Fruit fly (Drosophila melanogaster) whole organism, embryonic: ENCODE measurements around the gene CG34163.

Source experiments
- BEAF-32 ChIP-seq: fragments of 200-800 bp; sonication (Bioruptor generic); optimal IDR thresholded peaks from 3 replicates; lab custom pipeline; 2017; ENCODE audit warnings: missing biosample characterization, missing genetic modification characterization, mild to moderate bottlenecking, moderate library complexity, missing genetic modification reagents
- CG11695 ChIP-seq: fragments of 200-800 bp; sonication (Bioruptor generic); IDR thresholded peaks from 3 replicates; pipeline ENCODE4 v1.3.6; 2022; ENCODE audit warnings: missing biosample characterization, missing genetic modification characterization
- CG12299 ChIP-seq: fragments of 200-800 bp; sonication (Bioruptor generic); optimal IDR thresholded peaks from 2 replicates; lab custom pipeline; 2018; ENCODE audit warnings: missing biosample characterization, mild to moderate bottlenecking, missing genetic modification characterization
- CG12659 ChIP-seq: fragments of 200-800 bp; sonication (Bioruptor generic); optimal IDR thresholded peaks from 3 replicates; lab custom pipeline; 2017; ENCODE audit warnings: mild to moderate bottlenecking, missing biosample characterization, missing genetic modification reagents, missing genetic modification characterization
- CG1529 ChIP-seq: fragments of 200-800 bp; sonication (Bioruptor generic); optimal IDR thresholded peaks from 3 replicates; lab custom pipeline; 2018; ENCODE audit warnings: missing biosample characterization, missing genetic modification characterization
- CG15514 ChIP-seq: fragments of 200-800 bp; sonication (Bioruptor generic); optimal IDR thresholded peaks from 3 replicates; lab custom pipeline; 2017; ENCODE audit warnings: missing biosample characterization, missing genetic modification characterization, mild to moderate bottlenecking, moderate library complexity, missing genetic modification reagents
- CG17328 ChIP-seq: fragments of 200-800 bp; sonication (Bioruptor generic); IDR thresholded peaks from 2 replicates; pipeline ENCODE4 v1.3.6; 2022; ENCODE audit warnings: missing biosample characterization, missing genetic modification characterization
- CG18011 ChIP-seq: fragments of 200-800 bp; sonication (Bioruptor generic); optimal IDR thresholded peaks from 2 replicates; lab custom pipeline; 2017; ENCODE audit warnings: missing biosample characterization, missing genetic modification characterization, mild to moderate bottlenecking, moderate library complexity, missing genotype
- CG18764 ChIP-seq: fragments of 200-800 bp; sonication (Bioruptor generic); optimal IDR thresholded peaks from 3 replicates; lab custom pipeline; 2016; ENCODE audit warnings: missing biosample characterization, missing genetic modification characterization
- CG2199 ChIP-seq: fragments of 200-800 bp; sonication (Bioruptor generic); IDR thresholded peaks from 3 replicates; pipeline ENCODE4 v1.3.6; 2022; ENCODE audit warnings: missing biosample characterization, missing genetic modification characterization
- CG2678 ChIP-seq: fragments of 200-800 bp; sonication (Bioruptor generic); optimal IDR thresholded peaks from 3 replicates; lab custom pipeline; 2019; ENCODE audit warnings: missing biosample characterization, mild to moderate bottlenecking, missing genetic modification characterization, moderate library complexity
- CG33213 ChIP-seq: fragments of 200-800 bp; sonication (Bioruptor generic); optimal IDR thresholded peaks from 3 replicates; lab custom pipeline; 2016; ENCODE audit warnings: missing biosample characterization, missing genetic modification characterization
- CG34422 ChIP-seq: fragments of 200-800 bp; sonication (Bioruptor generic); IDR thresholded peaks from 3 replicates; pipeline ENCODE4 v1.3.6; 2022; ENCODE audit warnings: missing biosample characterization, missing genetic modification characterization
- CG3995 ChIP-seq: fragments of 200-800 bp; sonication (Bioruptor generic); optimal IDR thresholded peaks from 3 replicates; lab custom pipeline; 2016; ENCODE audit warnings: missing biosample characterization, missing genetic modification characterization
- CG8924 ChIP-seq: fragments of 200-800 bp; optimal IDR thresholded peaks from 3 replicates; lab custom pipeline; 2019; ENCODE audit warnings: missing biosample characterization, mild to moderate bottlenecking, missing genetic modification characterization, moderate library complexity
- CG8944 ChIP-seq: fragments of 200-800 bp; sonication (Bioruptor generic); optimal IDR thresholded peaks from 3 replicates; lab custom pipeline; 2016; ENCODE audit warnings: missing biosample characterization, missing genetic modification characterization
- CG9437 ChIP-seq: fragments of 200-800 bp; sonication (Bioruptor generic); optimal IDR thresholded peaks from 2 replicates; lab custom pipeline; 2018; ENCODE audit warnings: missing biosample characterization, mild to moderate bottlenecking, missing genetic modification characterization
- CG9797 ChIP-seq: fragments of 200-800 bp; sonication (Bioruptor generic); optimal IDR thresholded peaks from 3 replicates; lab custom pipeline; 2018; ENCODE audit warnings: missing biosample characterization, mild to moderate bottlenecking, missing genetic modification characterization
- CG9932 ChIP-seq: fragments of 200-800 bp; sonication (Bioruptor generic); IDR thresholded peaks from 2 replicates; pipeline ENCODE4 v1.3.6; 2022; ENCODE audit warnings: missing biosample characterization, missing genetic modification characterization
- CHES-1-like ChIP-seq: fragments of 200-800 bp; sonication (Bioruptor generic); optimal IDR thresholded peaks from 2 replicates; lab custom pipeline; 2016; ENCODE audit warnings: missing biosample characterization, missing genetic modification characterization
- Camta ChIP-seq: fragments of 200-800 bp; sonication (Bioruptor generic); optimal IDR thresholded peaks from 2 replicates; lab custom pipeline; 2016; ENCODE audit warnings: missing biosample characterization, missing genetic modification characterization
- Dad ChIP-seq: fragments of 200-800 bp; sonication (Bioruptor generic); optimal IDR thresholded peaks from 3 replicates; lab custom pipeline; 2016; ENCODE audit warnings: missing biosample characterization, missing genetic modification characterization
- Elba2 ChIP-seq: fragments of 200-800 bp; sonication (Bioruptor generic); optimal IDR thresholded peaks from 3 replicates; lab custom pipeline; 2016; ENCODE audit warnings: missing biosample characterization, missing genetic modification characterization
- HmgD ChIP-seq: fragments of 200-800 bp; sonication (Bioruptor generic); optimal IDR thresholded peaks from 3 replicates; lab custom pipeline; 2016; ENCODE audit warnings: missing biosample characterization, missing genetic modification characterization
- Hmr ChIP-seq: fragments of 200-800 bp; sonication (Bioruptor generic); optimal IDR thresholded peaks from 3 replicates; lab custom pipeline; 2017; ENCODE audit warnings: mild to moderate bottlenecking, missing biosample characterization, missing genetic modification reagents, missing genetic modification characterization
- MBD-R2 ChIP-seq: fragments of 200-800 bp; sonication (Bioruptor generic); IDR thresholded peaks from 2 replicates; pipeline ENCODE4 v1.3.6; 2022; ENCODE audit warnings: missing biosample characterization, missing genetic modification characterization
- Med ChIP-seq: fragments of 200-800 bp; sonication (Bioruptor generic); peaks from one replicate; lab custom pipeline; 2016; ENCODE audit warnings: missing biosample characterization, missing genetic modification characterization, mild to moderate bottlenecking, inconsistent platforms, moderate library complexity
- Sin3A ChIP-seq: fragments of >200 bp; optimal IDR thresholded peaks from 2 replicates; lab custom pipeline; 2018
- Sry-δ ChIP-seq: fragments of 200-800 bp; sonication (Bioruptor generic); optimal IDR thresholded peaks from 2 replicates; lab custom pipeline; 2016; ENCODE audit warnings: missing biosample characterization, missing genetic modification characterization
- Stat92E ChIP-seq, 3 experiments: fragments of >200 bp in 2 of 3; fragments of 200-800 bp in 1 of 3; sonication (Bioruptor generic) in 1 of 3; optimal IDR thresholded peaks; 2 replicates each; lab custom pipeline; 2017 to 2019; ENCODE audit warnings: missing biosample characterization in 3 of 3, missing genetic modification characterization in 3 of 3, mild to moderate bottlenecking in 1 of 3, moderate library complexity in 1 of 3
- Tbp ChIP-seq: fragments of >200 bp; optimal IDR thresholded peaks from 2 replicates; lab custom pipeline; 2018; ENCODE audit warnings: missing biosample characterization, missing genetic modification characterization
- ab ChIP-seq: fragments of 200-800 bp; sonication (Bioruptor generic); optimal IDR thresholded peaks from 2 replicates; lab custom pipeline; 2016; ENCODE audit warnings: missing biosample characterization, missing genetic modification characterization
- az2 ChIP-seq: fragments of 200-800 bp; sonication (Bioruptor generic); optimal IDR thresholded peaks from 3 replicates; lab custom pipeline; 2016; ENCODE audit warnings: missing biosample characterization, missing genetic modification characterization
- croc ChIP-seq: fragments of 200-800 bp; sonication (Bioruptor generic); conservative IDR thresholded peaks from 3 replicates; pipeline ENCODE4 v1.3.6; 2022; ENCODE audit warnings: missing biosample characterization, missing genetic modification characterization
- dmrt11E ChIP-seq: fragments of 200-800 bp; sonication (Bioruptor generic); optimal IDR thresholded peaks from 3 replicates; lab custom pipeline; 2018; ENCODE audit warnings: missing biosample characterization, mild to moderate bottlenecking, missing genetic modification characterization, moderate library complexity
- ems ChIP-seq: fragments of 200-800 bp; sonication (Bioruptor generic); optimal IDR thresholded peaks from 3 replicates; lab custom pipeline; 2016; ENCODE audit warnings: missing biosample characterization, missing genetic modification characterization
- en ChIP-seq: fragments of 200-800 bp; sonication (Bioruptor generic); optimal IDR thresholded peaks from 2 replicates; lab custom pipeline; 2016; ENCODE audit warnings: missing biosample characterization, missing genetic modification characterization
- esg ChIP-seq: fragments of 200-800 bp; sonication (Bioruptor generic); conservative IDR thresholded peaks from 2 replicates; pipeline ENCODE4 v1.3.6; 2022; ENCODE audit warnings: missing biosample characterization, missing genetic modification characterization
- exex ChIP-seq: fragments of 200-800 bp; sonication (Bioruptor generic); optimal IDR thresholded peaks from 4 replicates; lab custom pipeline; 2018; ENCODE audit warnings: missing biosample characterization, mild to moderate bottlenecking, missing genetic modification characterization, moderate library complexity
- fu2 ChIP-seq: fragments of 200-800 bp; sonication (Bioruptor generic); optimal IDR thresholded peaks from 2 replicates; lab custom pipeline; 2016; ENCODE audit warnings: missing biosample characterization, missing genetic modification characterization
- hbn ChIP-seq: fragments of 200-800 bp; sonication (Bioruptor generic); IDR thresholded peaks from 2 replicates; pipeline ENCODE4 v1.3.6; 2022; ENCODE audit warnings: missing biosample characterization, missing genetic modification characterization; ENCODE audit not compliant: partially characterized antibody
- lilli ChIP-seq: fragments of 200-800 bp; sonication (Bioruptor generic); optimal IDR thresholded peaks from 3 replicates; lab custom pipeline; 2016; ENCODE audit warnings: missing biosample characterization, missing genetic modification characterization
- mam ChIP-seq: fragments of 200-800 bp; sonication (Bioruptor generic); optimal IDR thresholded peaks from 3 replicates; lab custom pipeline; 2016; ENCODE audit warnings: missing biosample characterization, missing genetic modification characterization
- nmo ChIP-seq: fragments of 200-800 bp; sonication (Bioruptor generic); optimal IDR thresholded peaks from 2 replicates; lab custom pipeline; 2018; ENCODE audit warnings: missing biosample characterization, mild to moderate bottlenecking, missing genetic modification characterization, moderate library complexity
- onecut ChIP-seq: fragments of 200-800 bp; sonication (Bioruptor generic); IDR thresholded peaks from 2 replicates; pipeline ENCODE4 v1.3.6; 2022; ENCODE audit warnings: missing biosample characterization, missing genetic modification characterization
- pum ChIP-seq: fragments of 200-800 bp; sonication (Bioruptor generic); optimal IDR thresholded peaks from 2 replicates; lab custom pipeline; 2016; ENCODE audit warnings: missing biosample characterization, missing genetic modification characterization
- pzg ChIP-seq: fragments of 200-800 bp; sonication (Bioruptor generic); optimal IDR thresholded peaks from 3 replicates; lab custom pipeline; 2018; ENCODE audit warnings: missing biosample characterization, mild to moderate bottlenecking, missing genetic modification characterization, moderate library complexity
- slbo ChIP-seq: fragments of 200-800 bp; sonication (Bioruptor generic); IDR thresholded peaks from 2 replicates; pipeline ENCODE4 v1.3.6; 2022; ENCODE audit warnings: missing biosample characterization, missing genetic modification characterization
- stc ChIP-seq: fragments of 200-800 bp; sonication (Bioruptor generic); IDR thresholded peaks from 2 replicates; pipeline ENCODE4 v1.3.6; 2022; ENCODE audit warnings: missing biosample characterization, missing genetic modification characterization
- stwl ChIP-seq: fragments of 200-800 bp; sonication (Bioruptor generic); optimal IDR thresholded peaks from 3 replicates; lab custom pipeline; 2018; ENCODE audit warnings: missing biosample characterization, mild to moderate bottlenecking, missing genetic modification characterization, moderate library complexity
- tin ChIP-seq: fragments of 200-800 bp; sonication (Bioruptor generic); optimal IDR thresholded peaks from 3 replicates; lab custom pipeline; 2016; ENCODE audit warnings: missing biosample characterization, missing genetic modification characterization

The CG34163 gene

DNA sequence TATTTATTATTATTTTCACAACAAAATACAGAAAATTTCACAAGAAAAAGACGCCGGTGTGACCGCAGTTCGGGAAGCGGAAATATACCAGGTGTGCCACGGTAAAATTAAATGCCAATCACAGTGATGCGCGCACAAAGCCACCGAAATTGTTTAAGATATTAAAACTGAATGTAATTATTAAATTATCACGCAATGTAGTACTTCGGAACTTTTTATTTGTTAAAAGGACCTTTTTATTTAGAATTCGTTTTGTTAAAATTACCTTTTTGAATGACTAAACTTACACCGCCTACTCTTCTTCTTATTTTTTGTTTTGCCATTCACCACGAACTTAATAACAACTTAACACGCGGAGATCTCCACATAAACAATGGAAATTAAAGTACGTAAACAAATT, at the start of gene CG34163, which contains the start of gene CG6686 (continued):
- peak; percentile 47 for TF ChIP-seq ems (GFP tag; lab: Kevin White, UChicago)
- peak in 1 of 3 experiments; percentile 38 for TF ChIP-seq Stat92E (GFP tag; optimal IDR thresholded peaks at IDR 0.05; lab: Kevin White, UChicago)
- peak; percentile 64 for TF ChIP-seq CG8924 (tag; lab: Kevin White, UChicago)
- peak; percentile 58 for TF ChIP-seq az2 (GFP tag; lab: Kevin White, UChicago)
- 0 out of 2 replicates have a peak, but pooled peaks have one; percentile 18 for TF ChIP-seq stc (GFP tag; lab: Robert Waterston, UW)
- TF ChIP-seq CG1529 (GFP tag; lab: Kevin White, UChicago), result no peak
- peak; percentile 48 for TF ChIP-seq Dad
- TF ChIP-seq stwl, result peak; percentile 63
- peak; percentile 68 for TF ChIP-seq CG12659
- peak; percentile 17 for TF ChIP-seq tin
- peak; percentile 87 for TF ChIP-seq Med (GFP tag; lab: Kevin White, UChicago)
- TF ChIP-seq esg (GFP tag; lab: Robert Waterston, UW), result no peak
- no peak for TF ChIP-seq croc (GFP tag; lab: Robert Waterston, UW)
- TF ChIP-seq slbo (GFP tag; lab: Robert Waterston, UW), result peak; percentile 66; the same call in 1 of the 2 replicates
- TF ChIP-seq CG17328 (GFP tag; lab: Robert Waterston, UW), result no peak
- TF ChIP-seq CG3995 (GFP tag; lab: Kevin White, UChicago), result peak; percentile 31
- TF ChIP-seq nmo (GFP tag; lab: Kevin White, UChicago), result peak; percentile 69
- TF ChIP-seq CG15514 (GFP tag; lab: Kevin White, UChicago), result peak; percentile 49
- TF ChIP-seq CHES-1-like (GFP tag; lab: Kevin White, UChicago), result peak; percentile 63
- TF ChIP-seq Sin3A (lab: Kevin White, UChicago), result peak; percentile 59
- TF ChIP-seq CG9932 (GFP tag; lab: Robert Waterston, UW), result peak; percentile 56
- TF ChIP-seq exex (tag; lab: Kevin White, UChicago), result peak; percentile 19
- TF ChIP-seq CG11695 (GFP tag; lab: Robert Waterston, UW), result no peak
- peak; percentile 51 for TF ChIP-seq Camta
- TF ChIP-seq ab (GFP tag; lab: Kevin White, UChicago), result no peak
- peak; percentile 43 for TF ChIP-seq Sry-δ
- TF ChIP-seq BEAF-32 (GFP tag; lab: Kevin White, UChicago), result peak; percentile 41
- TF ChIP-seq CG18764 (GFP tag; lab: Kevin White, UChicago), result peak; percentile 14
- peak; percentile 63 for TF ChIP-seq pzg (GFP tag; lab: Kevin White, UChicago)
- peak; percentile 62; the same call in 2 of the 3 replicates for TF ChIP-seq CG34422 (GFP tag; lab: Robert Waterston, UW)
- peak; percentile 36 for TF ChIP-seq Tbp (GFP tag; lab: Kevin White, UChicago)
- peak; percentile 14 for TF ChIP-seq CG18011 (GFP tag; lab: Kevin White, UChicago)
- TF ChIP-seq CG8944 (GFP tag; lab: Kevin White, UChicago), result peak; percentile 5
- TF ChIP-seq CG9437 (GFP tag; lab: Kevin White, UChicago), result peak; percentile 61
- 0 out of 3 replicates have a peak, but pooled peaks have one; percentile 29 for TF ChIP-seq CG2199 (GFP tag; lab: Robert Waterston, UW)
- TF ChIP-seq CG12299 (tag; lab: Kevin White, UChicago), result peak; percentile 47
- TF ChIP-seq onecut (GFP tag; lab: Robert Waterston, UW), result no peak
- peak; percentile 34 for TF ChIP-seq HmgD (GFP tag; lab: Kevin White, UChicago)
- peak; percentile 74 for TF ChIP-seq CG9797
- TF ChIP-seq fu2 (GFP tag; lab: Kevin White, UChicago), result peak; percentile 30
- TF ChIP-seq CG33213, result peak; percentile 32
- TF ChIP-seq Hmr (GFP tag; lab: Kevin White, UChicago), result peak; percentile 61
- peak; percentile 44 for TF ChIP-seq mam (GFP tag; lab: Kevin White, UChicago)
- peak; percentile 89 for TF ChIP-seq MBD-R2 (GFP tag; lab: Robert Waterston, UW)
- peak; percentile 37 for TF ChIP-seq pum
- TF ChIP-seq en, result no peak
- peak; percentile 35 for TF ChIP-seq dmrt11E (tag; lab: Kevin White, UChicago)
- peak; percentile 27; the same call in 1 of the 2 replicates for TF ChIP-seq hbn (GFP tag; lab: Robert Waterston, UW)
- TF ChIP-seq lilli (GFP tag; lab: Kevin White, UChicago), result peak; percentile 80
- no peak for TF ChIP-seq CG2678 (tag; lab: Kevin White, UChicago)
- no peak for TF ChIP-seq Elba2 (GFP tag; lab: Kevin White, UChicago)
